Fruit fly (Drosophila melanogaster) S2 (cell line): ENCODE measurements around the gene CG9986.

Experiments used
- CG8478 ChIP-seq: fragments of >200 bp; optimal IDR thresholded peaks from 2 replicates; lab custom pipeline; 2018
- CTCF ChIP-seq, 2 experiments: fragments of >200 bp; optimal IDR thresholded peaks; 2 replicates each; lab custom pipeline; 2018

Gene CG9986

dm6 chr3R:28620813-28621212, 14.9 kb downstream of the CG9986 start:
- no peak for TF ChIP-seq CG8478 (lab: Kevin White, UChicago)
- no peak for TF ChIP-seq CTCF (optimal IDR thresholded peaks at IDR 0.05; lab: Kevin White, UChicago)

dm6 chr3R:28623115-28623514, 17.2 kb downstream of the CG9986 start:
- TF ChIP-seq CG8478 (lab: Kevin White, UChicago), result no peak
- no peak for TF ChIP-seq CTCF (optimal IDR thresholded peaks at IDR 0.05; lab: Kevin White, UChicago)

dm6 chr3R:28623564-28623963, 17.7 kb downstream of the CG9986 start:
- no peak for TF ChIP-seq CG8478 (lab: Kevin White, UChicago)
- TF ChIP-seq CTCF (optimal IDR thresholded peaks at IDR 0.05; lab: Kevin White, UChicago), result no peak

- TF ChIP-seq CG8478 (lab: Kevin White, UChicago), result no peak
- TF ChIP-seq CTCF (optimal IDR thresholded peaks at IDR 0.05; lab: Kevin White, UChicago), result no peak
Observed at dm6 chr3R:28627267-28627666, 21.4 kb downstream of the CG9986 start.

- TF ChIP-seq CG8478 (lab: Kevin White, UChicago), result no peak
- no peak for TF ChIP-seq CTCF (optimal IDR thresholded peaks at IDR 0.05; lab: Kevin White, UChicago)
Observed at dm6 chr3R:28628696-28629095, 22.8 kb downstream of the CG9986 start.

- no peak for TF ChIP-seq CG8478 (lab: Kevin White, UChicago)
- no peak for TF ChIP-seq CTCF (optimal IDR thresholded peaks at IDR 0.05; lab: Kevin White, UChicago)
Observed at dm6 chr3R:28629186-28629979, 23.5 kb downstream of the CG9986 start.

- TF ChIP-seq CG8478 (lab: Kevin White, UChicago) (no peak), CTCF (optimal IDR thresholded peaks at IDR 0.05; lab: Kevin White, UChicago) (no peak)
Observed at dm6 chr3R:28630092-28630491, 24.2 kb downstream of the CG9986 start.

dm6 chr3R:28630861-28631260, 25.0 kb downstream of the CG9986 start:
- TF ChIP-seq CG8478 (lab: Kevin White, UChicago) (no peak), CTCF (optimal IDR thresholded peaks at IDR 0.05; lab: Kevin White, UChicago) (no peak)

dm6 chr3R:28631753-28632152, 25.9 kb downstream of the CG9986 start:
- TF ChIP-seq CG8478 (lab: Kevin White, UChicago) (no peak), CTCF (optimal IDR thresholded peaks at IDR 0.05; lab: Kevin White, UChicago) (no peak)

dm6 chr3R:28633746-28634145, 27.9 kb downstream of the CG9986 start:
- TF ChIP-seq CG8478 (lab: Kevin White, UChicago) (no peak), CTCF (optimal IDR thresholded peaks at IDR 0.05; lab: Kevin White, UChicago) (no peak)

dm6 chr3R:28634261-28634980, 28.5 kb downstream of the CG9986 start:
- no peak for TF ChIP-seq CTCF (optimal IDR thresholded peaks at IDR 0.05; lab: Kevin White, UChicago)
- TF ChIP-seq CG8478 (lab: Kevin White, UChicago), result no peak

dm6 chr3R:28634981-28635930, 29.4 kb downstream of the CG9986 start, which contains the start of gene CG10011:
CG10011 (minus strand) TSS chr3R:28635099.
- TF ChIP-seq CG8478 (lab: Kevin White, UChicago), result no peak
- TF ChIP-seq CTCF (optimal IDR thresholded peaks at IDR 0.05; lab: Kevin White, UChicago), result peak; percentile 88 to 90

dm6 chr3R:28636111-28636510, 30.2 kb downstream of the CG9986 start, which contains the start of gene CG9988:
CG9988 (plus strand) TSS chr3R:28636411.
- TF ChIP-seq CTCF (optimal IDR thresholded peaks at IDR 0.05; lab: Kevin White, UChicago), result no peak
- no peak for TF ChIP-seq CG8478 (lab: Kevin White, UChicago)

dm6 chr3R:28642791-28643190, 36.9 kb downstream of the CG9986 start, which contains the start of gene CG14062:
CG14062 (minus strand) TSS chr3R:28642891.
- TF ChIP-seq CTCF (optimal IDR thresholded peaks at IDR 0.05; lab: Kevin White, UChicago) (no peak), CG8478 (lab: Kevin White, UChicago) (no peak)
